Worm (Caenorhabditis elegans) whole organism, L4 larva: ENCODE data around the gene mpst-1.
A peak's percentile ranks its signal among the peaks of the same experiment; 100 is the strongest.

Source experiments
- F26F4.8 ChIP-seq: fragments of 200-800 bp; sonication (Bioruptor generic); conservative IDR thresholded peaks from 2 replicates; pipeline ENCODE4 v1.3.6; 2022; ENCODE audit warnings: missing genetic modification characterization, missing compliant biosample characterization
- F37D6.2 ChIP-seq: sonication (generic microtip); optimal IDR thresholded peaks from 2 replicates; lab custom pipeline; 2016; ENCODE audit warnings: mild to moderate bottlenecking, missing genetic modification characterization, missing compliant biosample characterization
- F49E8.2 ChIP-seq: sonication (generic microtip); optimal IDR thresholded peaks from 2 replicates; lab custom pipeline; 2016; ENCODE audit warnings: missing compliant biosample characterization, mild to moderate bottlenecking, missing genetic modification characterization, borderline replicate concordance
- T26A8.4 ChIP-seq: fragments of 200-800 bp; sonication (Bioruptor generic); IDR thresholded peaks from 2 replicates; pipeline ENCODE4 v1.3.6; 2022; ENCODE audit warnings: missing genetic modification characterization, missing compliant biosample characterization
- Y48G9A.11 ChIP-seq: fragments of 200-800 bp; sonication (Bioruptor generic); IDR thresholded peaks from 2 replicates; pipeline ENCODE4 v1.3.6; 2022; ENCODE audit warnings: missing genetic modification reagents, missing genetic modification characterization, missing compliant biosample characterization
- Y5F2A.4 ChIP-seq: fragments of 200-800 bp; sonication (Bioruptor generic); optimal IDR thresholded peaks from 2 replicates; lab custom pipeline; 2018; ENCODE audit warnings: mild to moderate bottlenecking, missing genetic modification characterization, missing compliant biosample characterization
- Y75B8A.6 ChIP-seq: fragments of 200-800 bp; sonication (Bioruptor generic); IDR thresholded peaks from 2 replicates; pipeline ENCODE4 v1.3.6; 2022; ENCODE audit warnings: missing genetic modification reagents, missing genetic modification characterization, missing compliant biosample characterization
- ZK337.2 ChIP-seq: fragments of 200-800 bp; sonication (Bioruptor generic); IDR thresholded peaks from 2 replicates; pipeline ENCODE4 v1.3.6; 2022; ENCODE audit warnings: missing genetic modification reagents, missing genetic modification characterization, missing compliant biosample characterization
- aha-1 ChIP-seq: fragments of 150-350 bp; peaks from one replicate; lab custom pipeline; 2014; ENCODE audit warnings: missing biosample characterization, missing genetic modification characterization
- aly-2 ChIP-seq: sonication (generic microtip); optimal IDR thresholded peaks from 2 replicates; lab custom pipeline; 2018; ENCODE audit warnings: missing biosample characterization, missing genetic modification characterization
- ama-1 ChIP-seq: fragments of 150-350 bp; optimal IDR thresholded peaks from 2 replicates; lab custom pipeline; 2014; ENCODE audit warnings: inconsistent platforms, mixed read lengths
- arid-1 ChIP-seq: fragments of 200-800 bp; sonication (Bioruptor generic); conservative IDR thresholded peaks from 2 replicates; pipeline ENCODE4 v1.3.6; 2022; ENCODE audit warnings: missing genetic modification reagents, missing genetic modification characterization, missing compliant biosample characterization
- attf-4 ChIP-seq: sonication (generic microtip); optimal IDR thresholded peaks from 3 replicates; lab custom pipeline; 2017; ENCODE audit warnings: missing biosample characterization, missing genetic modification characterization
- ceh-20 ChIP-seq: fragments of 200-800 bp; sonication (Bioruptor generic); IDR thresholded peaks from 2 replicates; pipeline ENCODE4 v1.3.6; 2022; ENCODE audit warnings: missing genetic modification reagents, missing genetic modification characterization, missing compliant biosample characterization
- ceh-32 ChIP-seq: sonication (generic microtip); optimal IDR thresholded peaks from 2 replicates; lab custom pipeline; 2016; ENCODE audit warnings: mild to moderate bottlenecking, missing genetic modification characterization, missing compliant biosample characterization; ENCODE audit not compliant: poor library complexity
- ceh-82 ChIP-seq: sonication (generic microtip); optimal IDR thresholded peaks from 2 replicates; lab custom pipeline; 2017; ENCODE audit warnings: missing biosample characterization, missing genetic modification characterization
- cey-2 ChIP-seq: sonication (generic microtip); optimal IDR thresholded peaks from 3 replicates; lab custom pipeline; 2017; ENCODE audit warnings: missing genetic modification characterization, mild to moderate bottlenecking, missing compliant biosample characterization, antibody characterized with exemption, borderline replicate concordance; ENCODE audit not compliant: insufficient read depth
- ctbp-1 ChIP-seq: fragments of 200-800 bp; sonication (Bioruptor generic); IDR thresholded peaks from 2 replicates; pipeline ENCODE4 v1.3.6; 2022; ENCODE audit warnings: missing genetic modification reagents, missing genetic modification characterization, missing compliant biosample characterization
- daf-12 ChIP-seq: fragments of 150-350 bp; optimal IDR thresholded peaks from 2 replicates; lab custom pipeline; 2014; ENCODE audit warnings: missing biosample characterization, missing genetic modification reagents, missing genetic modification characterization
- daf-19 ChIP-seq: fragments of 200-800 bp; sonication (Bioruptor generic); conservative IDR thresholded peaks from 2 replicates; pipeline ENCODE4 v1.3.6; 2022; ENCODE audit warnings: missing genetic modification characterization, missing compliant biosample characterization
- daf-8 ChIP-seq: fragments of 200-800 bp; sonication (Bioruptor generic); IDR thresholded peaks from 2 replicates; pipeline ENCODE4 v1.3.6; 2022; ENCODE audit warnings: missing genetic modification characterization, missing compliant biosample characterization
- dmd-6 ChIP-seq: fragments of 200-800 bp; sonication (Bioruptor generic); IDR thresholded peaks from 2 replicates; pipeline ENCODE4 v1.3.6; 2022; ENCODE audit warnings: missing genetic modification reagents, missing genetic modification characterization, missing compliant biosample characterization
- dmd-8 ChIP-seq: fragments of 200-800 bp; sonication (Bioruptor generic); IDR thresholded peaks from 2 replicates; pipeline ENCODE4 v1.3.6; 2022; ENCODE audit warnings: missing genetic modification characterization, missing compliant biosample characterization
- dmd-9 ChIP-seq: fragments of 200-800 bp; sonication (Bioruptor generic); IDR thresholded peaks from 2 replicates; pipeline ENCODE4 v1.3.6; 2022; ENCODE audit warnings: missing genetic modification reagents, missing genetic modification characterization, missing compliant biosample characterization
- dve-1 ChIP-seq: sonication (generic microtip); optimal IDR thresholded peaks from 2 replicates; lab custom pipeline; 2017; ENCODE audit warnings: antibody characterized with exemption, mild to moderate bottlenecking, missing genetic modification characterization, missing compliant biosample characterization; ENCODE audit not compliant: insufficient read depth
- egl-27 ChIP-seq: sonication (generic microtip); optimal IDR thresholded peaks from 3 replicates; lab custom pipeline; 2017; ENCODE audit warnings: missing biosample characterization, missing genetic modification reagents, missing genetic modification characterization
- egl-43 ChIP-seq: fragments of 200-800 bp; sonication (Bioruptor generic); IDR thresholded peaks from 2 replicates; pipeline ENCODE4 v1.3.6; 2022; ENCODE audit warnings: missing genetic modification reagents, missing genetic modification characterization, missing compliant biosample characterization
- fos-1 ChIP-seq: fragments of 150-350 bp; optimal IDR thresholded peaks from 2 replicates; lab custom pipeline; 2014; ENCODE audit warnings: missing biosample characterization, missing genetic modification characterization
- hlh-30 ChIP-seq: sonication (generic microtip); optimal IDR thresholded peaks from 2 replicates; lab custom pipeline; 2017; ENCODE audit warnings: antibody characterized with exemption, mild to moderate bottlenecking, missing genetic modification characterization, missing compliant biosample characterization; ENCODE audit not compliant: insufficient read depth
- hmg-1.1 ChIP-seq: fragments of 200-800 bp; sonication (Bioruptor generic); IDR thresholded peaks from 2 replicates; pipeline ENCODE4 v1.3.6; 2022; ENCODE audit warnings: missing genetic modification reagents, missing genetic modification characterization, missing compliant biosample characterization
- lin-29 ChIP-seq: fragments of 200-800 bp; sonication (Bioruptor generic); IDR thresholded peaks from 2 replicates; pipeline ENCODE4 v1.3.6; 2022; ENCODE audit warnings: missing genetic modification reagents, missing genetic modification characterization, missing compliant biosample characterization
- lin-38 ChIP-seq: fragments of 200-800 bp; sonication (Bioruptor generic); IDR thresholded peaks from 2 replicates; pipeline ENCODE4 v1.3.6; 2022; ENCODE audit warnings: missing genetic modification reagents, missing genetic modification characterization, missing compliant biosample characterization
- lir-3 ChIP-seq: sonication (generic microtip); optimal IDR thresholded peaks from 2 replicates; lab custom pipeline; 2016; ENCODE audit warnings: mild to moderate bottlenecking, missing genetic modification characterization, missing compliant biosample characterization
- lsy-2 ChIP-seq, 2 experiments: fragments of 150-350 bp in 1 of 2; sonication (generic microtip) in 1 of 2; optimal IDR thresholded peaks; 2 replicates each; lab custom pipeline; 2014 to 2017; ENCODE audit warnings: missing biosample characterization in 2 of 2, missing genetic modification characterization in 2 of 2
- mdt-29 ChIP-seq: fragments of 200-800 bp; sonication (Bioruptor generic); IDR thresholded peaks from 2 replicates; pipeline ENCODE4 v1.3.6; 2022; ENCODE audit warnings: missing genetic modification reagents, missing genetic modification characterization, missing compliant biosample characterization
- mes-2 ChIP-seq: sonication (generic microtip); optimal IDR thresholded peaks from 2 replicates; lab custom pipeline; 2016; ENCODE audit warnings: missing genotype, mild to moderate bottlenecking, missing genetic modification characterization, missing compliant biosample characterization; ENCODE audit not compliant: poor library complexity, severe bottlenecking
- nhr-102 ChIP-seq: sonication (generic microtip); optimal IDR thresholded peaks from 2 replicates; lab custom pipeline; 2016; ENCODE audit warnings: mild to moderate bottlenecking, missing genetic modification characterization, moderate library complexity, missing compliant biosample characterization
- nhr-25 ChIP-seq: sonication (generic microtip); optimal IDR thresholded peaks from 2 replicates; lab custom pipeline; 2017; ENCODE audit warnings: missing genetic modification characterization, mild to moderate bottlenecking, missing compliant biosample characterization, antibody characterized with exemption, moderate library complexity, borderline replicate concordance; ENCODE audit not compliant: insufficient read depth
- nhr-48 ChIP-seq: sonication (generic microtip); optimal IDR thresholded peaks from 2 replicates; lab custom pipeline; 2016; ENCODE audit warnings: mild to moderate bottlenecking, missing genetic modification characterization, missing compliant biosample characterization
- nhr-6 ChIP-seq: fragments of 150-350 bp; optimal IDR thresholded peaks from 2 replicates; lab custom pipeline; 2014; ENCODE audit warnings: missing biosample characterization, missing genetic modification characterization
- nhr-76 ChIP-seq: fragments of 150-350 bp; optimal IDR thresholded peaks from 2 replicates; lab custom pipeline; 2014; ENCODE audit warnings: missing biosample characterization, missing genetic modification characterization
- pqm-1 ChIP-seq: sonication (generic microtip); optimal IDR thresholded peaks from 2 replicates; lab custom pipeline; 2017; ENCODE audit warnings: missing biosample characterization, missing genetic modification characterization
- rbr-2 ChIP-seq: sonication (generic microtip); optimal IDR thresholded peaks from 2 replicates; lab custom pipeline; 2016; ENCODE audit warnings: missing genotype, missing genetic modification characterization, missing compliant biosample characterization
- saeg-2 ChIP-seq: fragments of 200-800 bp; sonication (Bioruptor generic); IDR thresholded peaks from 2 replicates; pipeline ENCODE4 v1.3.6; 2022; ENCODE audit warnings: missing genetic modification reagents, missing genetic modification characterization, missing compliant biosample characterization
- spr-3 ChIP-seq: fragments of 200-800 bp; sonication (Bioruptor generic); optimal IDR thresholded peaks from 2 replicates; lab custom pipeline; 2018; ENCODE audit warnings: mild to moderate bottlenecking, missing genetic modification characterization, missing compliant biosample characterization
- unc-130 ChIP-seq: sonication (generic microtip); optimal IDR thresholded peaks from 2 replicates; lab custom pipeline; 2016; ENCODE audit warnings: missing genetic modification reagents, missing genetic modification characterization, missing compliant biosample characterization
- vab-7 ChIP-seq: fragments of 200-800 bp; sonication (Bioruptor generic); IDR thresholded peaks from 2 replicates; pipeline ENCODE4 v1.3.6; 2022; ENCODE audit warnings: missing genetic modification reagents, missing genetic modification characterization, missing compliant biosample characterization
- zfp-2 ChIP-seq: sonication (generic microtip); optimal IDR thresholded peaks from 2 replicates; lab custom pipeline; 2016; ENCODE audit warnings: mild to moderate bottlenecking, missing genetic modification characterization, missing compliant biosample characterization
- zfp-3 ChIP-seq: fragments of 200-800 bp; sonication (Bioruptor generic); conservative IDR thresholded peaks from 2 replicates; pipeline ENCODE4 v1.3.6; 2022; ENCODE audit warnings: missing genetic modification reagents, missing genetic modification characterization, missing compliant biosample characterization
- zip-11 ChIP-seq: fragments of 200-800 bp; sonication (Bioruptor generic); IDR thresholded peaks from 2 replicates; pipeline ENCODE4 v1.3.6; 2022; ENCODE audit warnings: missing genetic modification characterization, missing compliant biosample characterization
- ztf-11 ChIP-seq: fragments of 150-350 bp; optimal IDR thresholded peaks from 2 replicates; lab custom pipeline; 2014; ENCODE audit warnings: missing biosample characterization, missing genetic modification characterization

The mpst-1 gene

ce11 chrV:11823978-11824377, 2.9 kb downstream of the mpst-1 start:
- TF ChIP-seq lir-3 (tag; lab: Kevin White, UChicago), result no peak
- TF ChIP-seq pqm-1 (tag; lab: Kevin White, UChicago), result peak; percentile 68
- TF ChIP-seq lsy-2 (tag; optimal IDR thresholded peaks at IDR 0.05; lab: Kevin White, UChicago), result peak in 1 of 2 experiments; percentile 76
- TF ChIP-seq egl-27 (tag; lab: Kevin White, UChicago), result no peak
- TF ChIP-seq zfp-2 (tag; lab: Kevin White, UChicago), result no peak
- peak; percentile 93 for TF ChIP-seq dve-1
- peak; percentile 52 for TF ChIP-seq mes-2 (tag; lab: Kevin White, UChicago)
- TF ChIP-seq lin-38, result peak; percentile 19; the same call in 1 of the 2 replicates
- TF ChIP-seq lin-29 (GFP tag; lab: Robert Waterston, UW), result no peak
- TF ChIP-seq dmd-9 (GFP tag; lab: Robert Waterston, UW), result no peak
- 0 out of 2 replicates have a peak, but pooled peaks have one; percentile 26 for TF ChIP-seq zfp-3 (GFP tag; lab: Robert Waterston, UW)
- TF ChIP-seq Y75B8A.6 (GFP tag; lab: Robert Waterston, UW), result 0 out of 2 replicates have a peak, but pooled peaks have one; percentile 66
- TF ChIP-seq Y5F2A.4, result no peak
- TF ChIP-seq F37D6.2 (tag; lab: Kevin White, UChicago), result no peak
- TF ChIP-seq daf-12 (tag; lab: Kevin White, UChicago), result no peak
- TF ChIP-seq hlh-30 (tag; lab: Kevin White, UChicago), result peak; percentile 95
- TF ChIP-seq zip-11 (GFP tag; lab: Robert Waterston, UW), result no peak
- peak; percentile 69 for TF ChIP-seq nhr-6 (tag; lab: Kevin White, UChicago)
- no peak for TF ChIP-seq F49E8.2 (tag; lab: Kevin White, UChicago)
- TF ChIP-seq nhr-102 (tag; lab: Kevin White, UChicago), result peak; percentile 60
- no peak for TF ChIP-seq unc-130 (GFP tag; lab: Kevin White, UChicago)
- peak; percentile 63; the same call in 1 of the 2 replicates for TF ChIP-seq ceh-20 (GFP tag; lab: Robert Waterston, UW)
- TF ChIP-seq ama-1 (lab: Kevin White, UChicago), result peak; percentile 79
- no peak for TF ChIP-seq egl-43 (GFP tag; lab: Robert Waterston, UW)
- TF ChIP-seq Y48G9A.11 (GFP tag; lab: Robert Waterston, UW), result no peak
- no peak for TF ChIP-seq spr-3 (GFP tag; lab: Kevin White, UChicago)
- peak; percentile 95 for TF ChIP-seq nhr-48 (tag; lab: Kevin White, UChicago)
- no peak for TF ChIP-seq attf-4
- TF ChIP-seq nhr-76 (tag; lab: Kevin White, UChicago), result no peak
- no peak for TF ChIP-seq aly-2
- no peak for TF ChIP-seq ctbp-1 (GFP tag; lab: Robert Waterston, UW)
- TF ChIP-seq aha-1 (tag; lab: Kevin White, UChicago), result peak; percentile 99
- peak; percentile 95 for TF ChIP-seq dmd-6 (GFP tag; lab: Robert Waterston, UW)
- no peak for TF ChIP-seq F26F4.8 (GFP tag; lab: Robert Waterston, UW)
- no peak for TF ChIP-seq fos-1 (tag; lab: Kevin White, UChicago)
- TF ChIP-seq dmd-8 (GFP tag; lab: Robert Waterston, UW), result no peak
- peak; percentile 30 for TF ChIP-seq cey-2
- TF ChIP-seq ztf-11 (tag; lab: Kevin White, UChicago), result no peak
- no peak for TF ChIP-seq vab-7
- no peak for TF ChIP-seq daf-8
- peak; percentile 43 for TF ChIP-seq hmg-1.1 (GFP tag; lab: Robert Waterston, UW)
- TF ChIP-seq T26A8.4 (GFP tag; lab: Robert Waterston, UW), result peak; percentile 72
- TF ChIP-seq nhr-25 (tag; lab: Kevin White, UChicago), result no peak
- TF ChIP-seq rbr-2 (tag; lab: Kevin White, UChicago), result no peak
- TF ChIP-seq ceh-82, result no peak
- no peak for TF ChIP-seq ceh-32
- TF ChIP-seq ZK337.2, result no peak
- no peak for TF ChIP-seq saeg-2
- no peak for TF ChIP-seq arid-1 (GFP tag; lab: Robert Waterston, UW)
- peak; percentile 90 for TF ChIP-seq mdt-29 (GFP tag; lab: Robert Waterston, UW)
- TF ChIP-seq daf-19, result no peak
